Fruit fly (Drosophila melanogaster) whole organism, wandering third instar larva: ENCODE measurements around the gene Ir68a.

ENCODE experiments used
- Abd-B ChIP-seq: fragments of >200 bp; optimal IDR thresholded peaks from 2 replicates; lab custom pipeline; 2017; ENCODE audit warnings: missing biosample characterization, missing genetic modification characterization
- CG32264 ChIP-seq: fragments of 200-800 bp; sonication (Bioruptor generic); optimal IDR thresholded peaks from 2 replicates; lab custom pipeline; 2016; ENCODE audit warnings: missing biosample characterization, missing genetic modification characterization
- CG9705 ChIP-seq: fragments of 200-800 bp; sonication (Bioruptor generic); optimal IDR thresholded peaks from 2 replicates; lab custom pipeline; 2018; ENCODE audit warnings: missing biosample characterization, mild to moderate bottlenecking, missing genetic modification characterization
- CrebA ChIP-seq: fragments of 200-800 bp; sonication (Bioruptor generic); optimal IDR thresholded peaks from 2 replicates; lab custom pipeline; 2016; ENCODE audit warnings: missing biosample characterization, mild to moderate bottlenecking, missing genetic modification characterization, borderline replicate concordance
- Dfd ChIP-seq: fragments of >200 bp; optimal IDR thresholded peaks from 2 replicates; lab custom pipeline; 2017; ENCODE audit warnings: missing biosample characterization, missing genetic modification characterization
- Dif ChIP-seq: fragments of 200-275, 200-300 bp; sonication (Bioruptor generic); optimal IDR thresholded peaks from 2 replicates; lab custom pipeline; 2018; ENCODE audit warnings: missing biosample characterization, missing genetic modification characterization; ENCODE audit not compliant: partially characterized antibody
- GATAd ChIP-seq: sonication (Bioruptor generic); optimal IDR thresholded peaks from 2 replicates; lab custom pipeline; 2016; ENCODE audit warnings: missing biosample characterization, missing genetic modification characterization
- HLH106 ChIP-seq: fragments of 200-800 bp; optimal IDR thresholded peaks from 3 replicates; lab custom pipeline; 2019; ENCODE audit warnings: missing biosample characterization, mild to moderate bottlenecking, missing genetic modification characterization, moderate library complexity
- Hnf4 ChIP-seq: fragments of 200-800 bp; sonication (Bioruptor generic); optimal IDR thresholded peaks from 2 replicates; lab custom pipeline; 2016; ENCODE audit warnings: missing biosample characterization, mild to moderate bottlenecking, missing genetic modification characterization
- Hr78 ChIP-seq: fragments of >200 bp; optimal IDR thresholded peaks from 2 replicates; lab custom pipeline; 2017; ENCODE audit warnings: missing biosample characterization, missing genetic modification characterization
- Hr83 ChIP-seq: fragments of 200-300 bp; sonication (Bioruptor generic); optimal IDR thresholded peaks from 2 replicates; lab custom pipeline; 2016; ENCODE audit warnings: missing biosample characterization, mild to moderate bottlenecking, missing genetic modification characterization, moderate library complexity; ENCODE audit not compliant: poor library complexity, severe bottlenecking
- Jra ChIP-seq: sonication (Bioruptor generic); optimal IDR thresholded peaks from 2 replicates; lab custom pipeline; 2016; ENCODE audit warnings: missing biosample characterization, missing genetic modification characterization
- Mio ChIP-seq: sonication (Bioruptor generic); optimal IDR thresholded peaks from 2 replicates; lab custom pipeline; 2016; ENCODE audit warnings: missing biosample characterization, missing genetic modification characterization
- Myc ChIP-seq: fragments of >200 bp; optimal IDR thresholded peaks from 2 replicates; lab custom pipeline; 2017
- N ChIP-seq: fragments of >200 bp; optimal IDR thresholded peaks from 2 replicates; lab custom pipeline; 2018; ENCODE audit warnings: missing biosample characterization, missing external identifiers, missing genetic modification characterization
- OdsH ChIP-seq: fragments of 200-800 bp; sonication (Bioruptor generic); optimal IDR thresholded peaks from 2 replicates; lab custom pipeline; 2016; ENCODE audit warnings: missing biosample characterization, mild to moderate bottlenecking, missing genetic modification characterization
- Rel ChIP-seq, 2 experiments: fragments of 200-800 bp; sonication (Bioruptor generic) in 1 of 2; optimal IDR thresholded peaks; 2 replicates in 1 of 2; 3 replicates in 1 of 2; lab custom pipeline; 2016 to 2019; ENCODE audit warnings: mild to moderate bottlenecking in 2 of 2, missing biosample characterization in 2 of 2, missing genetic modification characterization in 2 of 2, moderate library complexity in 1 of 2
- Sp1 ChIP-seq: fragments of 200-800 bp; sonication (Bioruptor generic); optimal IDR thresholded peaks from 3 replicates; lab custom pipeline; 2019; ENCODE audit warnings: missing biosample characterization, mild to moderate bottlenecking, missing genetic modification characterization, moderate library complexity
- Vsx2 ChIP-seq: fragments of 200-300, 225-300 bp; sonication (Bioruptor generic); optimal IDR thresholded peaks from 2 replicates; lab custom pipeline; 2018; ENCODE audit warnings: missing biosample characterization, missing genetic modification characterization; ENCODE audit not compliant: partially characterized antibody
- br ChIP-seq: fragments of 200-800 bp; sonication (Bioruptor generic); optimal IDR thresholded peaks from 2 replicates; lab custom pipeline; 2016; ENCODE audit warnings: missing biosample characterization, missing genetic modification characterization
- brk ChIP-seq: fragments of 200-800 bp; sonication (Bioruptor generic); optimal IDR thresholded peaks from 2 replicates; lab custom pipeline; 2016; ENCODE audit warnings: missing biosample characterization, mild to moderate bottlenecking, missing genetic modification characterization
- dl ChIP-seq, 2 experiments: fragments of 175-275, 200-275 bp in 1 of 2; fragments of 200-275 bp in 1 of 2; sonication (Bioruptor generic); optimal IDR thresholded peaks; lab custom pipeline; 2018; ENCODE audit warnings: mild to moderate bottlenecking in 2 of 2, missing biosample characterization in 2 of 2, missing genetic modification characterization in 2 of 2, moderate library complexity in 2 of 2; ENCODE audit not compliant: partially characterized antibody in 2 of 2, insufficient read depth in 1 of 2
- dmrt93B ChIP-seq: fragments of 200-800 bp; sonication (Bioruptor generic); optimal IDR thresholded peaks from 2 replicates; lab custom pipeline; 2018; ENCODE audit warnings: missing biosample characterization, mild to moderate bottlenecking, missing genetic modification characterization
- dsf ChIP-seq: sonication (Bioruptor generic); optimal IDR thresholded peaks from 2 replicates; lab custom pipeline; 2016; ENCODE audit warnings: missing biosample characterization, missing genetic modification characterization, borderline replicate concordance
- ey ChIP-seq: fragments of 200-800 bp; sonication (Bioruptor generic); optimal IDR thresholded peaks from 2 replicates; lab custom pipeline; 2016; ENCODE audit warnings: missing biosample characterization, missing genetic modification characterization
- foxo ChIP-seq, 2 experiments: fragments of 200-800 bp; sonication (Bioruptor generic); optimal IDR thresholded peaks; 2 replicates in 1 of 2; 3 replicates in 1 of 2; lab custom pipeline; 2016 to 2017; ENCODE audit warnings: missing biosample characterization in 2 of 2, missing genetic modification characterization in 2 of 2
- fru ChIP-seq: fragments of 200-800 bp; sonication (Bioruptor generic); optimal IDR thresholded peaks from 3 replicates; lab custom pipeline; 2016; ENCODE audit warnings: missing biosample characterization, mild to moderate bottlenecking, missing genetic modification characterization
- h ChIP-seq: fragments of 200-800 bp; sonication (Bioruptor generic); optimal IDR thresholded peaks from 3 replicates; lab custom pipeline; 2016; ENCODE audit warnings: missing biosample characterization, mild to moderate bottlenecking, missing genetic modification characterization
- jim ChIP-seq: fragments of 175-275, 200-325 bp; sonication (Bioruptor generic); optimal IDR thresholded peaks from 2 replicates; lab custom pipeline; 2016; ENCODE audit warnings: missing biosample characterization, mild to moderate bottlenecking, missing genetic modification characterization
- lola ChIP-seq: fragments of >200 bp; optimal IDR thresholded peaks from 2 replicates; lab custom pipeline; 2017; ENCODE audit warnings: missing biosample characterization, missing genetic modification characterization
- pan ChIP-seq: fragments of >200 bp; optimal IDR thresholded peaks from 2 replicates; lab custom pipeline; 2017
- psq ChIP-seq: fragments of 200-800 bp; sonication (Bioruptor generic); optimal IDR thresholded peaks from 3 replicates; lab custom pipeline; 2017; ENCODE audit warnings: missing biosample characterization, mild to moderate bottlenecking, missing genetic modification characterization, moderate library complexity
- rgr ChIP-seq: fragments of 200-800 bp; sonication (Bioruptor generic); optimal IDR thresholded peaks from 3 replicates; lab custom pipeline; 2016; ENCODE audit warnings: missing biosample characterization, mild to moderate bottlenecking, missing genetic modification characterization
- sage ChIP-seq: fragments of 200-800 bp; sonication (Bioruptor generic); optimal IDR thresholded peaks from 2 replicates; lab custom pipeline; 2016; ENCODE audit warnings: missing biosample characterization, mild to moderate bottlenecking, missing genetic modification characterization
- sv ChIP-seq: fragments of 200-800 bp; sonication (Bioruptor generic); optimal IDR thresholded peaks from 3 replicates; lab custom pipeline; 2016; ENCODE audit warnings: missing biosample characterization, missing genetic modification characterization
- tai ChIP-seq: sonication (Bioruptor generic); optimal IDR thresholded peaks from 2 replicates; lab custom pipeline; 2016; ENCODE audit warnings: missing biosample characterization, missing genetic modification characterization
- usp ChIP-seq: fragments of >200 bp; optimal IDR thresholded peaks from 2 replicates; lab custom pipeline; 2017; ENCODE audit warnings: missing biosample characterization, missing genetic modification characterization
- woc ChIP-seq: sonication (Bioruptor generic); optimal IDR thresholded peaks from 2 replicates; lab custom pipeline; 2016; ENCODE audit warnings: missing biosample characterization, mild to moderate bottlenecking, missing genetic modification characterization

Ir68a gene

dm6 chr3L:11201051-11201450 is 35.0 kb downstream of the Ir68a start, which contains the start of gene nkt:
Gene nkt, plus strand, starts transcription at chr3L:11201351.
- TF ChIP-seq pan (lab: Kevin White, UChicago) (no peak), Dif (no peak), psq (GFP tag; lab: Kevin White, UChicago) (no peak), Jra (GFP tag; lab: Kevin White, UChicago) (no peak), rgr (GFP tag; lab: Kevin White, UChicago) (no peak), foxo (GFP tag; optimal IDR thresholded peaks at IDR 0.05; lab: Kevin White, UChicago) (no peak), GATAd (no peak), Rel (GFP tag; optimal IDR thresholded peaks at IDR 0.05; lab: Kevin White, UChicago) (no peak), Rel (tag; optimal IDR thresholded peaks at IDR 0.05; lab: Kevin White, UChicago) (no peak), jim (GFP tag; lab: Kevin White, UChicago) (no peak), dmrt93B (GFP tag; lab: Kevin White, UChicago) (no peak), h (no peak)

- TF ChIP-seq Rel (GFP tag; optimal IDR thresholded peaks at IDR 0.05; lab: Kevin White, UChicago) (no peak), Rel (tag; optimal IDR thresholded peaks at IDR 0.05; lab: Kevin White, UChicago) (no peak), Hr78 (GFP tag; lab: Kevin White, UChicago) (no peak), dsf (GFP tag; lab: Kevin White, UChicago) (no peak)
Observed at dm6 chr3L:11199320-11199719, 36.7 kb downstream of the Ir68a start, which contains the start of gene CG7607. Gene CG7607, plus strand, starts transcription at chr3L:11199620.

- no peak for TF ChIP-seq fru (GFP tag; lab: Kevin White, UChicago)
- TF ChIP-seq dl (GFP tag; optimal IDR thresholded peaks at IDR 0.05; lab: Kevin White, UChicago; ENCODE audit: insufficient read depth in 1 of 2, partially characterized antibody in 2 of 2): no peak
- TF ChIP-seq sage: no peak
- no peak for TF ChIP-seq rgr (GFP tag; lab: Kevin White, UChicago)
- TF ChIP-seq GATAd: no peak
- no peak for TF ChIP-seq jim (GFP tag; lab: Kevin White, UChicago)
- TF ChIP-seq Hr78 (GFP tag; lab: Kevin White, UChicago): no peak
- TF ChIP-seq woc: no peak
- no peak for TF ChIP-seq Sp1
- TF ChIP-seq sv (GFP tag; lab: Kevin White, UChicago): no peak
- no peak for TF ChIP-seq Vsx2 (GFP tag; lab: Kevin White, UChicago)
Observed at dm6 chr3L:11198375-11198774, 37.6 kb downstream of the Ir68a start.

dm6 chr3L:11197291-11198021 is 38.6 kb downstream of the Ir68a start, which contains the start of gene GlcAT-P:
Gene GlcAT-P, minus strand, starts transcription at chr3L:11197536.
- TF ChIP-seq dl (GFP tag; optimal IDR thresholded peaks at IDR 0.05; lab: Kevin White, UChicago; ENCODE audit: insufficient read depth in 1 of 2, partially characterized antibody in 2 of 2) (no peak), lola (GFP tag; lab: Kevin White, UChicago) (no peak), Sp1 (peak; percentile 69), Dfd (GFP tag; lab: Kevin White, UChicago) (no peak), foxo (GFP tag; optimal IDR thresholded peaks at IDR 0.05; lab: Kevin White, UChicago) (peak in 1 of 2 experiments; percentile 63), CG9705 (GFP tag; lab: Kevin White, UChicago) (peak; percentile 2), Vsx2 (GFP tag; lab: Kevin White, UChicago) (no peak), Mio (GFP tag; lab: Kevin White, UChicago) (no peak), Hnf4 (GFP tag; lab: Kevin White, UChicago) (peak; percentile 2), Abd-B (no peak), rgr (GFP tag; lab: Kevin White, UChicago) (peak; percentile 45), CG32264 (GFP tag; lab: Kevin White, UChicago) (no peak), N (GFP tag; lab: Kevin White, UChicago) (no peak), GATAd (no peak), pan (lab: Kevin White, UChicago) (no peak), Dif (no peak), CrebA (GFP tag; lab: Kevin White, UChicago) (no peak), h (no peak), sage (no peak), jim (GFP tag; lab: Kevin White, UChicago) (no peak), Hr78 (GFP tag; lab: Kevin White, UChicago) (no peak), sv (GFP tag; lab: Kevin White, UChicago) (peak; percentile 36), brk (GFP tag; lab: Kevin White, UChicago) (peak; percentile 60), Myc (lab: Kevin White, UChicago) (no peak), usp (GFP tag; lab: Kevin White, UChicago) (no peak), Rel (GFP tag; optimal IDR thresholded peaks at IDR 0.05; lab: Kevin White, UChicago) (no peak), Rel (tag; optimal IDR thresholded peaks at IDR 0.05; lab: Kevin White, UChicago) (no peak), fru (GFP tag; lab: Kevin White, UChicago) (peak; percentile 56), HLH106 (tag; lab: Kevin White, UChicago) (peak; percentile 69), psq (GFP tag; lab: Kevin White, UChicago) (peak; percentile 59), OdsH (GFP tag; lab: Kevin White, UChicago) (peak; percentile 57), dmrt93B (GFP tag; lab: Kevin White, UChicago) (no peak), tai (no peak), br (GFP tag; lab: Kevin White, UChicago) (no peak), Jra (GFP tag; lab: Kevin White, UChicago) (no peak), woc (peak; percentile 45), ey (GFP tag; lab: Kevin White, UChicago) (no peak), dsf (GFP tag; lab: Kevin White, UChicago) (no peak), Hr83 (GFP tag; lab: Kevin White, UChicago) (no peak)
